Fruit fly (Drosophila melanogaster): Measurements from ENCODE around the gene Mat89Ba.

Mat89Ba gene

dm6 chr3R:16241102-16241779 is 31.0 kb downstream of the Mat89Ba start (continued):
- TF ChIP-seq gce (GFP tag; IDR thresholded peaks at IDR 0.05) (no peak), CG15269 (tag; optimal IDR thresholded peaks at IDR 0.05) (peak; percentile 9), Sry-β (GFP tag; optimal IDR thresholded peaks at IDR 0.05) (no peak), HLHmδ (GFP tag; optimal IDR thresholded peaks at IDR 0.05) (no peak), CG4854 (GFP tag; optimal IDR thresholded peaks at IDR 0.05) (no peak), CG3407 (GFP tag; optimal IDR thresholded peaks at IDR 0.05) (no peak), Hey (tag; optimal IDR thresholded peaks at IDR 0.05) (peak; percentile 59), CG2712 (tag; optimal IDR thresholded peaks at IDR 0.05) (peak; percentile 3), CG1233 (GFP tag; optimal IDR thresholded peaks at IDR 0.05) (peak; percentile 17), Ada2b (GFP tag; IDR thresholded peaks at IDR 0.05) (no peak), gt (GFP tag; IDR thresholded peaks at IDR 0.05) (no peak), CG13424 (tag; optimal IDR thresholded peaks at IDR 0.05) (peak; percentile 54), CG31441 (GFP tag; IDR thresholded peaks at IDR 0.05) (no peak), CG6813 (GFP tag; optimal IDR thresholded peaks at IDR 0.05) (peak; percentile 43), CG18599 (GFP tag; optimal IDR thresholded peaks at IDR 0.05) (peak; percentile 33), Deaf1 (tag; optimal IDR thresholded peaks at IDR 0.05) (peak; percentile 98), Adf1 (GFP tag; IDR thresholded peaks at IDR 0.05) (no peak), her (GFP tag; optimal IDR thresholded peaks at IDR 0.05) (peak; percentile 31), Jarid2 (GFP tag; optimal IDR thresholded peaks at IDR 0.05) (peak; percentile 94), otp (GFP tag; IDR thresholded peaks at IDR 0.05) (no peak), pzg (GFP tag; optimal IDR thresholded peaks at IDR 0.05) (peak; percentile 31), HmgD (GFP tag; optimal IDR thresholded peaks at IDR 0.05) (peak; percentile 17), Nf-YB (GFP tag; optimal IDR thresholded peaks at IDR 0.05) (no peak), Myb (GFP tag; optimal IDR thresholded peaks at IDR 0.05) (no peak), Six4 (GFP tag; optimal IDR thresholded peaks at IDR 0.05) (peak; percentile 42), Kr (GFP tag; optimal IDR thresholded peaks at IDR 0.05) (peak; percentile 53), MESR4 (GFP tag; optimal IDR thresholded peaks at IDR 0.05) (peak; percentile 16), trh (GFP tag; optimal IDR thresholded peaks at IDR 0.05) (no peak), CG17568 (GFP tag; optimal IDR thresholded peaks at IDR 0.05) (peak; percentile 50), CG32767 (GFP tag; IDR thresholded peaks at IDR 0.05) (no peak), sr (GFP tag; IDR thresholded peaks at IDR 0.05) (no peak), ash1 (GFP tag; optimal IDR thresholded peaks at IDR 0.05) (peak; percentile 48), Med (GFP tag) (peak; percentile 90), lab (GFP tag; optimal IDR thresholded peaks at IDR 0.05) (peak; percentile 81), MTF-1 (GFP tag; optimal IDR thresholded peaks at IDR 0.05; ENCODE audit: borderline replicate concordance) (peak; percentile 46), CTCF (GFP tag; optimal IDR thresholded peaks at IDR 0.05) (peak; percentile 17), CG10979 (tag; optimal IDR thresholded peaks at IDR 0.05) (no peak), croc (GFP tag; conservative IDR thresholded peaks at IDR 0.05) (no peak), Fer1 (GFP tag; optimal IDR thresholded peaks at IDR 0.05) (peak; percentile 71), az2 (GFP tag; optimal IDR thresholded peaks at IDR 0.05) (peak; percentile 10), zfh1 (GFP tag; IDR thresholded peaks at IDR 0.05) (no peak), CG8388 (GFP tag; optimal IDR thresholded peaks at IDR 0.05) (no peak), CG17912 (GFP tag; optimal IDR thresholded peaks at IDR 0.05) (peak; percentile 47), Camta (GFP tag; optimal IDR thresholded peaks at IDR 0.05) (no peak), bowl (GFP tag; IDR thresholded peaks at IDR 0.05) (no peak), HHEX (GFP tag; optimal IDR thresholded peaks at IDR 0.05) (peak; percentile 19), CG12659 (GFP tag; optimal IDR thresholded peaks at IDR 0.05) (peak; percentile 29), sens (GFP tag) (peak; percentile 76), CG9876 (GFP tag; optimal IDR thresholded peaks at IDR 0.05) (peak; percentile 38)
